Worm (Caenorhabditis elegans) whole organism, L4 larva: ENCODE measurements around the gene F31D4.8.

ENCODE experiments used
- T26A8.4 ChIP-seq: fragments of 200-800 bp; sonication (Bioruptor generic); IDR thresholded peaks from 2 replicates; pipeline ENCODE4 v1.3.6; 2022; ENCODE audit warnings: missing genetic modification characterization, missing compliant biosample characterization
- fkh-10 ChIP-seq: fragments of 150-350 bp; optimal IDR thresholded peaks from 2 replicates; lab custom pipeline; 2014; ENCODE audit warnings: missing biosample characterization, missing genetic modification reagents, missing genetic modification characterization

- TF ChIP-seq fkh-10 (GFP tag; lab: Kevin White, UChicago) = no peak
- TF ChIP-seq T26A8.4 (GFP tag; lab: Robert Waterston, UW) = no peak
Measured at ce11 chrV:20851847-20852386, 16.3 kb downstream of the F31D4.8 start, which contains the start of gene ndua-1.
